Worm (Caenorhabditis elegans): ENCODE results near the gene F54C9.9.

The F54C9.9 gene

DNA sequence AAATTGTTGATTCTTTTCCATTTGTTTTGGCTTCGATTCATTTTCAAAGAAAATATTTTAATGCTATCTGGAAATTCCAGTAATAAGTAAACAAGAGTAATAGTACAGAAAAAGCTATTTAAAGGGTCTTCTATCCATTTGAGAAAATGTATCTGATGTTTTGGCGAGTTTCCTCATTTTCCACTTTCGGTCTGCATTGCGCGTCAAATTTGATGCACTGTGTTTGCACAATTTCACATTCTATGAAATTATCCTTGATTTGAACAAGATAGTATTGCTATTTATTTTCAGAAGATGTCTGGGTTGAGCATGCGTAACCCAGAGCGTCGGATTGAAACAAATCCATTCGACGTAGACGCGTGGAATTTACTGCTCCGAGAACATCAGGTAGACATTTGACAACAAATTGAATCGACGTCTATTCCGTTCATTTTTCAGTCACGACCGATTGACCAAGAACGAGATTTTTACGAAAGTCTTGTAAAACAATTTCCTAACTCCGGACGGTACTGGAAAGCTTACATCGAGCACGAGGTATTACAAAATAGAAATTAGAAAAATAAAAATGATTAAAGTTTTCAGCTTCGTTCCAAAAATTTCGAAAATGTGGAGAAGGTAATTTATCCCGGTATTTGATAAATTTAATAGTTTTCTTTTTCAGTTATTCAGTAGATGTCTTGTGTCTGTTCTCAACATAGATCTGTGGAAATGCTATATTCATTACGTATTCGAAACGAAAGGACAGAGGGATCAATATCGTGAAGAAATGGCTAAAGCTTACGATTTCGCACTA lies 25.9 kb downstream of the F54C9.9 start, which contains the start of gene suf-1 (continued):
- no peak for TF ChIP-seq lir-1 (GFP tag; conservative IDR thresholded peaks at IDR 0.05)
- TF ChIP-seq F49E8.2 (tag; optimal IDR thresholded peaks at IDR 0.05; ENCODE audit: insufficient read depth) = peak; percentile 94
- peak; percentile 65 for TF ChIP-seq F33H1.4 (GFP tag; IDR thresholded peaks at IDR 0.05)
- no peak for TF ChIP-seq B0261.1 (tag; optimal IDR thresholded peaks at IDR 0.05)
- TF ChIP-seq F22D6.2 (tag; optimal IDR thresholded peaks at IDR 0.05) = no peak
- TF ChIP-seq tbp1 (GFP tag; optimal IDR thresholded peaks at IDR 0.05) = peak; percentile 36
- TF ChIP-seq ztf-28 (GFP tag; IDR thresholded peaks at IDR 0.05) = no peak
- peak; percentile 80 for TF ChIP-seq snpc-3.4 (tag; optimal IDR thresholded peaks at IDR 0.05)
- TF ChIP-seq lin-26 (GFP tag; IDR thresholded peaks at IDR 0.05) = peak; percentile 73; the same call in 1 of the 2 replicates
- TF ChIP-seq gei-17 (GFP tag; optimal IDR thresholded peaks at IDR 0.05) = no peak
- no peak for TF ChIP-seq egl-44 (GFP tag; IDR thresholded peaks at IDR 0.05)
- TF ChIP-seq ztf-6 (GFP tag; IDR thresholded peaks at IDR 0.05) = no peak
- no peak for TF ChIP-seq let-607 (tag; optimal IDR thresholded peaks at IDR 0.05)
- TF ChIP-seq madf-10 (tag; optimal IDR thresholded peaks at IDR 0.05) = no peak
- TF ChIP-seq pbrm-1 (GFP tag; IDR thresholded peaks at IDR 0.05) = peak; percentile 45; the same call in 1 of the 2 replicates
- TF ChIP-seq ama-1 (optimal IDR thresholded peaks at IDR 0.05) = no peak
- peak in 1 of 2 experiments; percentile 51 for TF ChIP-seq ama-1 (GFP tag; optimal IDR thresholded peaks at IDR 0.05)
- no peak for TF ChIP-seq F57A8.1 (GFP tag; optimal IDR thresholded peaks at IDR 0.05)
- no peak for TF ChIP-seq pha-4 (tag; optimal IDR thresholded peaks at IDR 0.05)
- 0 out of 2 replicates have a peak, but pooled peaks have one; percentile 34 for TF ChIP-seq Y95B8A.8 (GFP tag; IDR thresholded peaks at IDR 0.05)
- TF ChIP-seq Y53G8AR.9 (GFP tag; conservative IDR thresholded peaks at IDR 0.05) = peak; percentile 85
- TF ChIP-seq tbx-9 (tag; optimal IDR thresholded peaks at IDR 0.05; ENCODE audit: borderline replicate concordance) = no peak
- peak; percentile 55 for TF ChIP-seq ZK185.1 (tag; optimal IDR thresholded peaks at IDR 0.05; ENCODE audit: poor library complexity, severe bottlenecking)
- TF ChIP-seq sptf-2 (GFP tag; optimal IDR thresholded peaks at IDR 0.05) = no peak
- peak; percentile 39; the same call in 1 of the 2 replicates for TF ChIP-seq nfyb-1 (GFP tag; IDR thresholded peaks at IDR 0.05)
- TF ChIP-seq mxl-1 (tag; optimal IDR thresholded peaks at IDR 0.05) = peak; percentile 29
- TF ChIP-seq madf-8 (GFP tag; conservative IDR thresholded peaks at IDR 0.05) = peak; percentile 44; the same call in 1 of the 2 replicates
- TF ChIP-seq T07F8.4 (tag; optimal IDR thresholded peaks at IDR 0.05) = no peak
- TF ChIP-seq lin-35 (GFP tag; optimal IDR thresholded peaks at IDR 0.05) = no peak
- peak; percentile 89 for TF ChIP-seq B0336.3 (GFP tag; IDR thresholded peaks at IDR 0.05)
- TF ChIP-seq efl-1 (GFP tag; optimal IDR thresholded peaks at IDR 0.05) = peak; percentile 43
- peak; percentile 61 for TF ChIP-seq F23B12.7 (tag; optimal IDR thresholded peaks at IDR 0.05; ENCODE audit: insufficient read depth)
- no peak for TF ChIP-seq dpl-1 (GFP tag; optimal IDR thresholded peaks at IDR 0.05)
- TF ChIP-seq unc-130 (GFP tag; optimal IDR thresholded peaks at IDR 0.05) = peak; percentile 69
- TF ChIP-seq snpc-1.1 (tag; optimal IDR thresholded peaks at IDR 0.05; ENCODE audit: insufficient read depth) = peak; percentile 64
- TF ChIP-seq rpc-1 (optimal IDR thresholded peaks at IDR 0.05) = no peak
- TF ChIP-seq rpc-1 (tag; optimal IDR thresholded peaks at IDR 0.05) = peak; percentile 3
- peak; percentile 73 for TF ChIP-seq attf-6 (GFP tag; IDR thresholded peaks at IDR 0.05)
- TF ChIP-seq let-526 (GFP tag; IDR thresholded peaks at IDR 0.05) = no peak
- peak; percentile 90 for TF ChIP-seq ekl-4 (GFP tag; IDR thresholded peaks at IDR 0.05)
- peak; percentile 56 for TF ChIP-seq atf-7 (tag; optimal IDR thresholded peaks at IDR 0.05)
- TF ChIP-seq athp-1 (tag; optimal IDR thresholded peaks at IDR 0.05) = peak; percentile 40
- no peak for TF ChIP-seq nfya-1 (tag; optimal IDR thresholded peaks at IDR 0.05; ENCODE audit: borderline replicate concordance, insufficient read depth)
- TF ChIP-seq D2030.7 (GFP tag; IDR thresholded peaks at IDR 0.05) = peak; percentile 35; the same call in 1 of the 2 replicates
- peak; percentile 49; the same call in 1 of the 2 replicates for TF ChIP-seq hmg-1.2 (GFP tag; IDR thresholded peaks at IDR 0.05)
- no peak for TF ChIP-seq ceh-79 (tag; optimal IDR thresholded peaks at IDR 0.05)
- TF ChIP-seq rcor-1 (GFP tag; IDR thresholded peaks at IDR 0.05) = no peak
